Worm (Caenorhabditis elegans): Measurements from ENCODE around the gene Y49E10.18.

Gene Y49E10.18

ce11 chrIII:12455651-12456420 is 9.9 kb upstream of the Y49E10.18 start:
- TF ChIP-seq gmeb-1 (tag; optimal IDR thresholded peaks at IDR 0.05) (peak; percentile 25), ztf-4 (tag; optimal IDR thresholded peaks at IDR 0.05) (peak; percentile 81), R02D3.7 (tag; optimal IDR thresholded peaks at IDR 0.05) (no peak), nhr-6 (tag; optimal IDR thresholded peaks at IDR 0.05) (no peak)

- no peak for TF ChIP-seq ama-1 (optimal IDR thresholded peaks at IDR 0.05)
- TF ChIP-seq fos-1 (tag; optimal IDR thresholded peaks at IDR 0.05) = peak; percentile 65
Observed at ce11 chrIII:12453785-12454184, 7.9 kb upstream of the Y49E10.18 start.

ce11 chrIII:12453315-12453714 is 7.4 kb upstream of the Y49E10.18 start, which contains the start of gene ani-1:
ani-1 (minus strand) TSS chrIII:12453375.
- TF ChIP-seq F13H6.1 (tag; optimal IDR thresholded peaks at IDR 0.05) (peak; percentile 43), nhr-21 (tag; optimal IDR thresholded peaks at IDR 0.05) (peak; percentile 27), nhr-25 (tag; optimal IDR thresholded peaks at IDR 0.05) (peak; percentile 67), nhr-129 (tag; optimal IDR thresholded peaks at IDR 0.05) (peak; percentile 60), snpc-4 (tag; optimal IDR thresholded peaks at IDR 0.05) (peak; percentile 37), gmeb-1 (tag; optimal IDR thresholded peaks at IDR 0.05) (peak; percentile 79), lsy-2 (tag; optimal IDR thresholded peaks at IDR 0.05) (peak; percentile 45 to 85), sma-9 (GFP tag; optimal IDR thresholded peaks at IDR 0.05) (peak; percentile 34), sma-9 (tag; optimal IDR thresholded peaks at IDR 0.05) (no peak), aly-2 (tag; optimal IDR thresholded peaks at IDR 0.05) (no peak), crh-2 (tag; optimal IDR thresholded peaks at IDR 0.05) (peak; percentile 53), unc-55 (GFP tag; optimal IDR thresholded peaks at IDR 0.05) (peak; percentile 88), fos-1 (tag; optimal IDR thresholded peaks at IDR 0.05) (no peak), lin-13 (GFP tag; optimal IDR thresholded peaks at IDR 0.05) (peak; percentile 82), nhr-237 (tag; optimal IDR thresholded peaks at IDR 0.05) (no peak), sma-3 (GFP tag; optimal IDR thresholded peaks at IDR 0.05) (peak; percentile 75), lin-11 (tag; optimal IDR thresholded peaks at IDR 0.05) (peak; percentile 46), mab-5 (tag; optimal IDR thresholded peaks at IDR 0.05) (peak; percentile 45), dmd-4 (tag; optimal IDR thresholded peaks at IDR 0.05) (no peak), blmp-1 (tag; optimal IDR thresholded peaks at IDR 0.05; ENCODE audit: insufficient read depth) (peak; percentile 50), C34F6.9 (tag; optimal IDR thresholded peaks at IDR 0.05) (peak; percentile 70)

ce11 chrIII:12447563-12447962 is 1.7 kb upstream of the Y49E10.18 start:
- TF ChIP-seq lsy-2 (tag; optimal IDR thresholded peaks at IDR 0.05) = peak in 1 of 2 experiments; percentile 18

ce11 chrIII:12445223-12445622 is 683 bp downstream of the Y49E10.18 start:
- no peak for TF ChIP-seq nhr-129 (tag; optimal IDR thresholded peaks at IDR 0.05)
- TF ChIP-seq crh-2 (tag; optimal IDR thresholded peaks at IDR 0.05) = no peak
- TF ChIP-seq nhr-77 (tag; optimal IDR thresholded peaks at IDR 0.05) = no peak
- TF ChIP-seq sma-9 (GFP tag; optimal IDR thresholded peaks at IDR 0.05) = peak; percentile 37
- TF ChIP-seq sma-9 (tag; optimal IDR thresholded peaks at IDR 0.05) = no peak
- no peak for TF ChIP-seq ztf-1 (GFP tag; conservative IDR thresholded peaks at IDR 0.05)
- TF ChIP-seq snpc-4 (tag; optimal IDR thresholded peaks at IDR 0.05) = no peak
- no peak for TF ChIP-seq elt-3 (tag; optimal IDR thresholded peaks at IDR 0.05)
- no peak for TF ChIP-seq nhr-12 (tag; optimal IDR thresholded peaks at IDR 0.05)
- peak; percentile 28 for TF ChIP-seq fos-1 (tag; optimal IDR thresholded peaks at IDR 0.05)
- no peak for TF ChIP-seq unc-62 (GFP tag; optimal IDR thresholded peaks at IDR 0.05)
- TF ChIP-seq F13H6.1 (tag; optimal IDR thresholded peaks at IDR 0.05) = no peak
- no peak for TF ChIP-seq unc-39 (tag; optimal IDR thresholded peaks at IDR 0.05)
- no peak for TF ChIP-seq elt-1 (tag; optimal IDR thresholded peaks at IDR 0.05)

- TF ChIP-seq unc-55 (GFP tag; optimal IDR thresholded peaks at IDR 0.05) = no peak
- no peak for TF ChIP-seq nhr-12 (tag; optimal IDR thresholded peaks at IDR 0.05)
- no peak for TF ChIP-seq ceh-16 (tag; optimal IDR thresholded peaks at IDR 0.05)
- no peak for TF ChIP-seq lin-13 (GFP tag; optimal IDR thresholded peaks at IDR 0.05)
Observed at ce11 chrIII:12443880-12444279, 2.0 kb downstream of the Y49E10.18 start.

Measured in whole organism, L2 larva.